Worm (Caenorhabditis elegans) whole organism, L2 larva: ENCODE data around the gene srbc-24.

Experiments used
- R02D3.7 ChIP-seq: fragments of 150-350 bp; optimal IDR thresholded peaks from 2 replicates; lab custom pipeline; 2014; ENCODE audit warnings: missing biosample characterization, missing genetic modification characterization
- aly-2 ChIP-seq: fragments of 150-350 bp; optimal IDR thresholded peaks from 2 replicates; lab custom pipeline; 2014; ENCODE audit warnings: missing biosample characterization, missing genetic modification characterization
- elt-3 ChIP-seq: sonication (generic microtip); optimal IDR thresholded peaks from 2 replicates; lab custom pipeline; 2017; ENCODE audit warnings: missing biosample characterization, missing genetic modification characterization
- fos-1 ChIP-seq: fragments of 150-350 bp; optimal IDR thresholded peaks from 2 replicates; lab custom pipeline; 2014; ENCODE audit warnings: missing biosample characterization, missing genetic modification characterization
- lin-11 ChIP-seq: fragments of 150-350 bp; sonication (generic microtip); optimal IDR thresholded peaks from 2 replicates; lab custom pipeline; 2014; ENCODE audit warnings: missing biosample characterization, missing genetic modification characterization, inconsistent platforms, mixed read lengths
- lin-13 ChIP-seq: fragments of 150-350 bp; optimal IDR thresholded peaks from 2 replicates; lab custom pipeline; 2014; ENCODE audit warnings: missing biosample characterization, missing genetic modification reagents, missing genetic modification characterization
- nhr-237 ChIP-seq: fragments of 150-350 bp; optimal IDR thresholded peaks from 2 replicates; lab custom pipeline; 2014; ENCODE audit warnings: missing biosample characterization, missing genetic modification characterization
- nhr-25 ChIP-seq: fragments of 150-350 bp; sonication (generic microtip); optimal IDR thresholded peaks from 3 replicates; lab custom pipeline; 2014; ENCODE audit warnings: missing biosample characterization, missing genetic modification characterization
- nhr-6 ChIP-seq: fragments of 150-350 bp; optimal IDR thresholded peaks from 2 replicates; lab custom pipeline; 2014; ENCODE audit warnings: missing biosample characterization, missing genetic modification characterization
- unc-39 ChIP-seq: fragments of 150-350 bp; optimal IDR thresholded peaks from 2 replicates; lab custom pipeline; 2014; ENCODE audit warnings: missing biosample characterization, missing genetic modification characterization
- zag-1 ChIP-seq: fragments of 150-350 bp; optimal IDR thresholded peaks from 2 replicates; lab custom pipeline; 2014; ENCODE audit warnings: missing biosample characterization, missing genetic modification characterization

- TF ChIP-seq nhr-237 (tag; lab: Kevin White, UChicago) (no peak), unc-39 (tag; lab: Kevin White, UChicago) (no peak), aly-2 (tag; lab: Kevin White, UChicago) (no peak), R02D3.7 (tag; lab: Kevin White, UChicago) (no peak), nhr-25 (tag; lab: Kevin White, UChicago) (no peak), fos-1 (tag; lab: Kevin White, UChicago) (no peak), zag-1 (no peak), lin-13 (no peak), nhr-6 (tag; lab: Kevin White, UChicago) (no peak), elt-3 (tag; lab: Kevin White, UChicago) (no peak), lin-11 (tag; lab: Kevin White, UChicago) (no peak)
These were observed 48.4 kb upstream of the srbc-24 start, which contains the start of gene F36F12.1 for ce11 chrV:2103118-2103517.
